Worm (Caenorhabditis elegans): ENCODE results near the gene F25D1.8.

F25D1.8 gene

DNA sequence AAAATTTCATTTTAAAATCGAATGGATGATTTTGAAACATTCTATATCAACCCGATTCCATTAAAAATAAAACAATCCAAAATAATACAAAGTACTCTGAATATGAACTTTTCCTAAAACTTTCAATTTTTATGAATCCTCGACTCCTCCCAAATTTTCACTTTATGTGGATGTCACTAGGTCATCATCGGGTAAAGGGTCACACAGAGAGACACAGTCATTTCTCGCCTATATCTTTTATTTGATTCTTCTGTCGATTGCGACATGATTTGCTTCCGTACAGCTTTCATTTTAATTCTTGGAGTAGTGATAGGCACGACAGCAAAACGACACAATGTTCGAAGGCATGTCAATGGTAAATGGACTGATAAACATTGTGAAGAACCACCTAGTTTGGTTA lies 10.7 kb upstream of the F25D1.8 start, which contains the start of gene F25D1.3:
F25D1.3 (plus strand) TSS at position 225 of the 400 bp plus-strand sequence.
- no peak for TF ChIP-seq sptf-1 (tag; optimal IDR thresholded peaks at IDR 0.05)
- no peak for TF ChIP-seq blmp-1 (tag; optimal IDR thresholded peaks at IDR 0.05)
- no peak for TF ChIP-seq zip-8 (tag; optimal IDR thresholded peaks at IDR 0.05)
- no peak for TF ChIP-seq cnd-1 (tag; optimal IDR thresholded peaks at IDR 0.05)
- no peak for TF ChIP-seq tbx-8 (GFP tag; optimal IDR thresholded peaks at IDR 0.05)
- TF ChIP-seq flh-1 (GFP tag; optimal IDR thresholded peaks at IDR 0.05), result no peak
- TF ChIP-seq unc-39 (tag; optimal IDR thresholded peaks at IDR 0.05), result no peak
- TF ChIP-seq M03D4.4 (tag; optimal IDR thresholded peaks at IDR 0.05), result no peak
- TF ChIP-seq elt-1 (tag; optimal IDR thresholded peaks at IDR 0.05; ENCODE audit: borderline replicate concordance, insufficient read depth), result no peak
- no peak for TF ChIP-seq sem-2 (GFP tag; optimal IDR thresholded peaks at IDR 0.05)
- TF ChIP-seq drap-1 (GFP tag; optimal IDR thresholded peaks at IDR 0.05), result no peak
- no peak for TF ChIP-seq hlh-1 (tag; optimal IDR thresholded peaks at IDR 0.05)
- no peak for TF ChIP-seq unc-62 (GFP tag; optimal IDR thresholded peaks at IDR 0.05)
- TF ChIP-seq mep-1 (tag; optimal IDR thresholded peaks at IDR 0.05), result no peak
- TF ChIP-seq lin-13 (tag; optimal IDR thresholded peaks at IDR 0.05), result no peak
- no peak for TF ChIP-seq unc-120 (tag; optimal IDR thresholded peaks at IDR 0.05; ENCODE audit: poor library complexity, severe bottlenecking)
- no peak for TF ChIP-seq ztf-11 (tag; optimal IDR thresholded peaks at IDR 0.05)
- no peak for TF ChIP-seq ceh-39 (tag; optimal IDR thresholded peaks at IDR 0.05)
- TF ChIP-seq nhr-12 (tag; optimal IDR thresholded peaks at IDR 0.05), result no peak
- no peak for TF ChIP-seq pha-4 (tag; optimal IDR thresholded peaks at IDR 0.05)

DNA sequence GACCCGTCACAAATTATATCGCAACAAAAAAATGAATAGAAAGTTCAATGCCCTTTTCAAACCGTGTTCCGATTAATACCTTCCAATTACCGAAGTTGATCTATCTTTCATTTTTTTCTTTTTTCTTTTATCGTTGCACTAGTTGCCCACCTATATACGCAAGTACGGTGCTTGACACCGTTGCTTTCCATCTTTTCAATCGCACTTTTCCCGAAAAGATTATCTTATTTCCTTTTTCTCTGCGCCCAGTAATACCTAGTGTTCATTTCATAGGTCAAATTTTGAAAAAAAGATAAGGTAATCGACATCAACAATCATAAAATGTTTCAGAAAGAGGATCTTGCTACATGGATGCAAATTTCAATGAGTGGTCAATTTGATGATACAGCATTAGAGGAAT lies 9.6 kb upstream of the F25D1.8 start:
- TF ChIP-seq M03D4.4 (tag; optimal IDR thresholded peaks at IDR 0.05) (no peak), cnd-1 (tag; optimal IDR thresholded peaks at IDR 0.05) (no peak), nhr-76 (tag; optimal IDR thresholded peaks at IDR 0.05) (no peak), sem-2 (GFP tag; optimal IDR thresholded peaks at IDR 0.05) (no peak), unc-39 (tag; optimal IDR thresholded peaks at IDR 0.05) (no peak), mab-5 (tag; optimal IDR thresholded peaks at IDR 0.05) (no peak), snpc-4 (tag; optimal IDR thresholded peaks at IDR 0.05) (no peak), drap-1 (GFP tag; optimal IDR thresholded peaks at IDR 0.05) (no peak), ceh-39 (tag; optimal IDR thresholded peaks at IDR 0.05) (no peak), ceh-83 (GFP tag; optimal IDR thresholded peaks at IDR 0.05) (no peak), nhr-237 (tag; optimal IDR thresholded peaks at IDR 0.05) (no peak), bed-3 (GFP tag; optimal IDR thresholded peaks at IDR 0.05) (no peak), elt-1 (tag; optimal IDR thresholded peaks at IDR 0.05; ENCODE audit: borderline replicate concordance, insufficient read depth) (no peak)

DNA sequence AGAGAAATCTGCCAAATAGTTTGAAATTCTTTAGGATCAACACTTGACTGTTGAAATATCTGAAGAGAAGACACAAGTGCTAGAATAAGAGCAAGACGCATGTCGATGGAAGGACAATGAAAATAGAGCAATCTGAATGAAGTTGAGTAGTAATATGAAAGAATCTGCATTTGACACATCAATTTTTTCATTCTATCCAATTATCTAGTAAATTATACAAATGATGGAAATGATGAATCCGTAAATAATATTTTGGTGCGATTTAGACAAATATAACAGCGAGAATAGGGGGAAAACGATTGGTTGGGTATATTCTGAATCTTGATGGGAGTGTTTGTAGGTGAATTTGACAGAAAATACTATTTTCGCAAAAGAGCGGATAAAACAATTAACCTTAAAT lies 6.5 kb upstream of the F25D1.8 start, which contains the start of gene txt-10:
txt-10 (minus strand) TSS at position 101 of the 400 bp plus-strand sequence.
- TF ChIP-seq nhr-2 (tag; optimal IDR thresholded peaks at IDR 0.05) (no peak), ham-2 (GFP tag; optimal IDR thresholded peaks at IDR 0.05) (no peak), elt-3 (tag; optimal IDR thresholded peaks at IDR 0.05) (no peak), hlh-1 (tag; optimal IDR thresholded peaks at IDR 0.05) (no peak), drap-1 (GFP tag; optimal IDR thresholded peaks at IDR 0.05) (no peak), elt-1 (tag; optimal IDR thresholded peaks at IDR 0.05; ENCODE audit: borderline replicate concordance, insufficient read depth) (no peak), cnd-1 (tag; optimal IDR thresholded peaks at IDR 0.05) (no peak), ceh-39 (tag; optimal IDR thresholded peaks at IDR 0.05) (no peak), lin-32 (GFP tag; optimal IDR thresholded peaks at IDR 0.05) (no peak), ceh-43 (GFP tag; optimal IDR thresholded peaks at IDR 0.05) (no peak)

DNA sequence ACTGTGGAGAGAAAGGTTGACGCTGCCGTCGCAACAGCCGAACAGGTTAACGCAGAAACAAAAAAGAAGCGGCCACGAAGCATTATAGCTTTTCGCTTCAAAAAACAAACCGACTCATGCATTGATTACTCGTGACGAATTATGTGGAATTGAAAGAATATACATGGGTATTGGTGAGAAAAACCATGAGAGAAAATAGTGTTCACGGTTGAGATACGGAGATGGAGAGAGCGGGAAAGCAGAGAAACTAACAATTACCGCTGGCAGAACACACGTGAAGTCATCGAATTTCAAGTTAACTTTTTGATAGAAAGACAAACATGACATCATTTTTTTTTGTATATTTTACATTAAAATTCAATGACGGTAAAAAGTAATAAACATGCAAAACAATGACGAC lies 3.9 kb upstream of the F25D1.8 start:
- no peak for TF ChIP-seq unc-39 (tag; optimal IDR thresholded peaks at IDR 0.05)
- TF ChIP-seq ham-2 (GFP tag; optimal IDR thresholded peaks at IDR 0.05), result no peak
- no peak for TF ChIP-seq unc-62 (GFP tag; optimal IDR thresholded peaks at IDR 0.05)
- no peak for TF ChIP-seq ceh-83 (GFP tag; optimal IDR thresholded peaks at IDR 0.05)
- TF ChIP-seq sptf-1 (tag; optimal IDR thresholded peaks at IDR 0.05), result peak; percentile 6

DNA sequence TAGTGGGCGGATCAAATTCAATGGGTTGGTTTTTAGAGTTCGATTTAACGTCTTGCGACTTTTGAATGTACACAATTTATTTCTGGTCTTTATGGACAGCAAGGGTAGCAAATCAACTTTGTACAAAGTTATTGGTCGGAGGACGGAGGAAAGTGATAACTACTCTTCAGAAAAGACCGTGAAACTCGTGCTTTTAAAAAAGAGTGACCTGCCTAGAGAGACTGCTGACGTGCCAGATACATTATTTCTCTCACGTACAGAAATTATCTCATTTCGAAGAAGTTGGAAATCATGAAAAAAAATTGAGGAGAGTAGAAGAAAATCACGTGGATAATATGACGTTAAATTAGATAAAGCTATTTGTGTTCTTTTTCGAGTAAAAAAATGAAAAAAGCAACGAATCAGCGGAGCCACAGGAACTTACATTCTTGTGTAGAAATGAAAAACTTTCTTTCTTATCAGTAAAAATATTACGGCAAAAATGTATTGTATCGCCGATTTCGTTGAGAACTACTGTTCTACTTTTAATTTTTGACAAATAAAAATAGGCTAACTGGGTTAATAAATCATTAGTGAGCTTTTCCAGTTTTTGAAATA lies 3.0 kb upstream of the F25D1.8 start, which contains the start of gene ppm-1.A:
ppm-1.A (minus strand) TSS at position 294 of the 597 bp plus-strand sequence.
- TF ChIP-seq blmp-1 (tag; optimal IDR thresholded peaks at IDR 0.05) (no peak), nhr-12 (tag; optimal IDR thresholded peaks at IDR 0.05) (no peak), mls-2 (tag; optimal IDR thresholded peaks at IDR 0.05) (no peak), nhr-2 (tag; optimal IDR thresholded peaks at IDR 0.05) (no peak), nhr-76 (tag; optimal IDR thresholded peaks at IDR 0.05) (no peak), nhr-28 (tag; optimal IDR thresholded peaks at IDR 0.05) (no peak), ceh-43 (GFP tag; optimal IDR thresholded peaks at IDR 0.05) (no peak), elt-1 (tag; optimal IDR thresholded peaks at IDR 0.05; ENCODE audit: borderline replicate concordance, insufficient read depth) (no peak), M03D4.4 (tag; optimal IDR thresholded peaks at IDR 0.05) (no peak), nhr-237 (tag; optimal IDR thresholded peaks at IDR 0.05) (no peak)

Data from whole organism, mixed stage, embryonic.